Worm (Caenorhabditis elegans): ENCODE results near the gene gldi-2.

The gldi-2 gene

DNA sequence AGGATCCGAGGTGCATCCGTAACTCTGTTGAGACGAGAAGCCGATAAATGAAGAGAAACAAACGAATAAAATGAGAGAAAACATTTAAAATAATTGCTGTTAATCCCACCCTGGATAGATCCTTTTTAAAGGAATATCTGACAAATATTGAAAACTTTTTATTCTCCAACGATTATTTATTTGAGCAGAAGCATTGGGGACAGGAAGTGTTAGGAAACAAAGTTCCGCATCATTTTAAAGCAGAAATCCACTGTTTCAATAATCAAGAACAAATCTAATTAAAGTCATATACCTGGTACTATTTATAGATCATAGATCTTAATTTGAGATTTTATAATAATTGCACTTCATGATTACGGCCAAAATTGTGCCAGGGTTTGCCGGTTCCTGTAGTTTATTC, 32.3 kb upstream of the gldi-2 start, which contains the start of gene F41G3.20:
F41G3.20 (minus strand) TSS at position 101 of the 400 bp plus-strand sequence.
- no peak for TF ChIP-seq unc-62 (GFP tag; optimal IDR thresholded peaks at IDR 0.05)
- TF ChIP-seq ceh-82 (tag; optimal IDR thresholded peaks at IDR 0.05): no peak
- TF ChIP-seq fkh-2 (tag; optimal IDR thresholded peaks at IDR 0.05): no peak
- TF ChIP-seq ztf-4 (tag; optimal IDR thresholded peaks at IDR 0.05): no peak
- TF ChIP-seq lin-39 (tag; optimal IDR thresholded peaks at IDR 0.05): no peak
- no peak for TF ChIP-seq egl-5 (tag; optimal IDR thresholded peaks at IDR 0.05)
- TF ChIP-seq pqm-1 (tag; optimal IDR thresholded peaks at IDR 0.05): no peak
- no peak for TF ChIP-seq nhr-43 (tag; optimal IDR thresholded peaks at IDR 0.05; ENCODE audit: poor library complexity, severe bottlenecking)
- TF ChIP-seq nfya-1 (tag; optimal IDR thresholded peaks at IDR 0.05; ENCODE audit: insufficient read depth): no peak
- TF ChIP-seq tbx-2 (tag; optimal IDR thresholded peaks at IDR 0.05): no peak
- no peak for TF ChIP-seq jun-1 (tag; optimal IDR thresholded peaks at IDR 0.05)
- TF ChIP-seq pha-4 (tag; optimal IDR thresholded peaks at IDR 0.05): no peak
- no peak for TF ChIP-seq elt-2 (tag; optimal IDR thresholded peaks at IDR 0.05)
- no peak for TF ChIP-seq unc-39 (tag; optimal IDR thresholded peaks at IDR 0.05)
- TF ChIP-seq ztf-11 (tag; optimal IDR thresholded peaks at IDR 0.05): no peak
- no peak for TF ChIP-seq eor-1 (tag; optimal IDR thresholded peaks at IDR 0.05)
- no peak for TF ChIP-seq mml-1 (tag; optimal IDR thresholded peaks at IDR 0.05)
- TF ChIP-seq nhr-11 (tag; optimal IDR thresholded peaks at IDR 0.05): no peak

DNA sequence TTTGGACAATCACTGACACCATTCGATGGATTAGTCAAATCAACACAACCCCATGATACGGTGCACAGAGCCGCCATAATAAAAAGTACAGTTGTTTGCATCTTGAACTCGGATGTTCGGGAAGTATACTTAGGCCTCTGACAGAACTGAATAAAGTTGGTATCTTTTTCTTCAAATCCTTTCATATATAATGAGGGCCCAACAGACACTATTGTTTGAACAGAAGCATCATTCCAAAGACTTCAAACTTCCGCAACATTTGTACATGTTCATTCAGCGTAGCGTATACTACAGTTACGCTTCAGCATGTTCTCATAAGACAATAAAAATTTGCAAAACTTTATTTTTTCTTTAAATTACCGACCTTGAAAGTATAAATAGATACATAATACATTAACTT, 31.2 kb upstream of the gldi-2 start, which contains the start of gene F41G3.19:
F41G3.19 (minus strand) TSS at position 101 of the 400 bp plus-strand sequence.
- no peak for TF ChIP-seq nhr-76 (tag; optimal IDR thresholded peaks at IDR 0.05)
- TF ChIP-seq ztf-11 (tag; optimal IDR thresholded peaks at IDR 0.05): no peak
- TF ChIP-seq pha-4 (tag; optimal IDR thresholded peaks at IDR 0.05): no peak
- no peak for TF ChIP-seq hmg-11 (tag; optimal IDR thresholded peaks at IDR 0.05)
- no peak for TF ChIP-seq mdl-1 (tag; optimal IDR thresholded peaks at IDR 0.05)
- no peak for TF ChIP-seq nhr-67 (tag; optimal IDR thresholded peaks at IDR 0.05)
- no peak for TF ChIP-seq nhr-43 (tag; optimal IDR thresholded peaks at IDR 0.05; ENCODE audit: poor library complexity, severe bottlenecking)
- TF ChIP-seq snpc-4 (tag; optimal IDR thresholded peaks at IDR 0.05): no peak
- no peak for TF ChIP-seq unc-39 (tag; optimal IDR thresholded peaks at IDR 0.05)
- TF ChIP-seq ceh-16 (tag; optimal IDR thresholded peaks at IDR 0.05): no peak
- TF ChIP-seq tbx-2 (tag; optimal IDR thresholded peaks at IDR 0.05): no peak
- TF ChIP-seq lsy-12 (tag; optimal IDR thresholded peaks at IDR 0.05): no peak
- no peak for TF ChIP-seq elt-2 (tag; optimal IDR thresholded peaks at IDR 0.05)
- TF ChIP-seq fos-1 (tag; optimal IDR thresholded peaks at IDR 0.05): no peak
- no peak for TF ChIP-seq egl-27 (tag; optimal IDR thresholded peaks at IDR 0.05)

DNA sequence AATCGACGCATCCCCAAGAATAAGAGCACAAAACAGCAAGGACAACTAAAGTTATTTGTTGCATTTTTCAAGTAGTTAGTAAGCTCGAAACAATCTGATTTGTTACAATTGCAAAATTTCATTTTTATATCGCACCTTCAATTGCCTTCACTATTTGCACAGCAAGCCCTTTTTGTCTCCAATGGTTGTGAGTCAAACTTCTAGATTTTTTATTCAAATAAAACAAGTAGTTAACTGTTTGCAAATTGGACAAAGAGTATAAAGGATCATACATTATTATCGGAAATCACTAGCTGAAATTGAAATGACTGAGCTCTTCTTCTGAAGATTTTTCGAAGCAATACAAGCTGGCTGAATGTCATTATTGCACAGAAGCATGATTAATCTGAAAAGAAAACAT, 30.4 kb upstream of the gldi-2 start, which contains the start of gene F41G3.21:
F41G3.21 (minus strand) TSS at position 101 of the 400 bp plus-strand sequence.
- no peak for TF ChIP-seq ztf-4 (tag; optimal IDR thresholded peaks at IDR 0.05)
- no peak for TF ChIP-seq nhr-67 (tag; optimal IDR thresholded peaks at IDR 0.05)
- TF ChIP-seq ceh-16 (tag; optimal IDR thresholded peaks at IDR 0.05): no peak
- no peak for TF ChIP-seq nhr-237 (tag; optimal IDR thresholded peaks at IDR 0.05)
- no peak for TF ChIP-seq nhr-43 (tag; optimal IDR thresholded peaks at IDR 0.05; ENCODE audit: poor library complexity, severe bottlenecking)
- TF ChIP-seq hmg-11 (tag; optimal IDR thresholded peaks at IDR 0.05): no peak
- no peak for TF ChIP-seq eor-1 (tag; optimal IDR thresholded peaks at IDR 0.05)
- TF ChIP-seq aly-2 (tag; optimal IDR thresholded peaks at IDR 0.05): no peak
- no peak for TF ChIP-seq ZK546.5 (tag; optimal IDR thresholded peaks at IDR 0.05)
- no peak for TF ChIP-seq elt-1 (tag; optimal IDR thresholded peaks at IDR 0.05)
- no peak for TF ChIP-seq pqm-1 (tag; optimal IDR thresholded peaks at IDR 0.05)
- no peak for TF ChIP-seq nfya-1 (tag; optimal IDR thresholded peaks at IDR 0.05; ENCODE audit: insufficient read depth)
- TF ChIP-seq ztf-11 (tag; optimal IDR thresholded peaks at IDR 0.05): no peak
- no peak for TF ChIP-seq unc-39 (tag; optimal IDR thresholded peaks at IDR 0.05)
- no peak for TF ChIP-seq snpc-4 (tag; optimal IDR thresholded peaks at IDR 0.05)
- no peak for TF ChIP-seq lin-15B (tag; optimal IDR thresholded peaks at IDR 0.05)
- TF ChIP-seq daf-12 (tag; optimal IDR thresholded peaks at IDR 0.05): no peak
- no peak for TF ChIP-seq nhr-28 (tag; optimal IDR thresholded peaks at IDR 0.05)

DNA sequence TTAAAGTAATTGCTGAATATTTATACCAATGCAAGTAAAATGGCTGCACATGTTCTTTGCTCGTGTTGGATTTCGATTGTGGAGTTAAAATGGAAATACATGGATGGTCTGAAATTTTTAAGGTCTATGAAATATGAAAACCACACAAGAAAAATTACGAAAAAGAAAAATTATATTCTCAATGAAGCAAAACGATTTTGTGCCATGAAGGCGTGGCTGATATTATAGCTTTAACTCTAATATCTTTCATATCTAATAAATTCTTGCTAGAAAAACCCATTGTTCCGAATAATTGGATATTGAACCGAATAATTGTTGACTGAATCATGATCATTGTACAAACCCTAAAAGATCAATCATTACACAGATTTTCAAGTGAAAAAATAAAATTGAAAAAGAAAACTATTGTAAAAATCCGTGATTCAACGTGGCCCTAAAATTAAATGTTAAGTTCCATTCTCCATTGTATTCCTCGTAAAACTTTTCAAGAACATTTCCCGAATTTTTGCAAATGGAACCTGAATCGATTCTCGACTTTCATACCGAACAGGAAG, 28.5 kb upstream of the gldi-2 start, which contains the start of the genes srx-95 and fis-1:
srx-95 (minus strand) TSS at position 101 of the 554 bp plus-strand sequence.
fis-1 (plus strand) TSS at position 504 of the 554 bp plus-strand sequence.
- TF ChIP-seq ZK546.5 (tag; optimal IDR thresholded peaks at IDR 0.05) (no peak), nhr-11 (tag; optimal IDR thresholded peaks at IDR 0.05) (no peak), skn-1 (tag; optimal IDR thresholded peaks at IDR 0.05) (no peak), ceh-82 (tag; optimal IDR thresholded peaks at IDR 0.05) (no peak), nhr-67 (tag; optimal IDR thresholded peaks at IDR 0.05) (no peak), elt-2 (tag; optimal IDR thresholded peaks at IDR 0.05) (no peak), nfya-1 (tag; optimal IDR thresholded peaks at IDR 0.05; ENCODE audit: insufficient read depth) (no peak), ztf-4 (tag; optimal IDR thresholded peaks at IDR 0.05) (no peak), nhr-77 (tag; optimal IDR thresholded peaks at IDR 0.05) (no peak), pha-4 (tag; optimal IDR thresholded peaks at IDR 0.05) (no peak), tbx-2 (tag; optimal IDR thresholded peaks at IDR 0.05) (no peak), elt-1 (tag; optimal IDR thresholded peaks at IDR 0.05) (no peak), pqm-1 (tag; optimal IDR thresholded peaks at IDR 0.05) (no peak), zag-1 (tag; optimal IDR thresholded peaks at IDR 0.05) (no peak), unc-62 (GFP tag; optimal IDR thresholded peaks at IDR 0.05) (no peak), nhr-28 (tag; optimal IDR thresholded peaks at IDR 0.05) (no peak)

Data from whole organism, L3 larva.